Fruit fly (Drosophila melanogaster) whole organism, embryonic: Measurements from ENCODE around the gene arm.

Experiments
- Abd-B ChIP-seq: fragments of 200-800 bp; sonication (Bioruptor generic); optimal IDR thresholded peaks from 2 replicates; lab custom pipeline; 2018; ENCODE audit warnings: missing biosample characterization, mild to moderate bottlenecking, missing genetic modification characterization, moderate library complexity
- CG10267 ChIP-seq: fragments of 200-800 bp; sonication (Bioruptor generic); optimal IDR thresholded peaks from 2 replicates; lab custom pipeline; 2018; ENCODE audit warnings: missing biosample characterization, mild to moderate bottlenecking, missing genetic modification characterization, moderate library complexity
- CG10431 ChIP-seq: fragments of 200-800 bp; sonication (Bioruptor generic); optimal IDR thresholded peaks from 3 replicates; lab custom pipeline; 2018; ENCODE audit warnings: missing biosample characterization, mild to moderate bottlenecking, missing genetic modification characterization
- CG10565 ChIP-seq: fragments of 200-800 bp; sonication (Bioruptor generic); optimal IDR thresholded peaks from 3 replicates; lab custom pipeline; 2016; ENCODE audit warnings: missing biosample characterization, mild to moderate bottlenecking, missing genetic modification characterization
- CG12155 ChIP-seq: fragments of 200-800 bp; sonication (Bioruptor generic); optimal IDR thresholded peaks from 3 replicates; lab custom pipeline; 2016; ENCODE audit warnings: missing biosample characterization, missing genetic modification characterization
- CG15073 ChIP-seq: fragments of 200-800 bp; sonication (Bioruptor generic); optimal IDR thresholded peaks from 2 replicates; lab custom pipeline; 2016; ENCODE audit warnings: missing biosample characterization, missing genetic modification characterization
- CG16815 ChIP-seq: fragments of 200-800 bp; sonication (Bioruptor generic); optimal IDR thresholded peaks from 3 replicates; lab custom pipeline; 2017; ENCODE audit warnings: missing biosample characterization, mild to moderate bottlenecking, missing genetic modification characterization
- CG17186 ChIP-seq: fragments of 200-800 bp; sonication (Bioruptor generic); optimal IDR thresholded peaks from 3 replicates; lab custom pipeline; 2017; ENCODE audit warnings: missing biosample characterization, missing genetic modification reagents, missing genetic modification characterization
- CG18599 ChIP-seq: fragments of 200-800 bp; sonication (Bioruptor generic); optimal IDR thresholded peaks from 3 replicates; lab custom pipeline; 2017; ENCODE audit warnings: missing biosample characterization, missing genetic modification characterization, mild to moderate bottlenecking, moderate library complexity, missing genetic modification reagents
- CG2889 ChIP-seq: fragments of 200-800 bp; sonication (Bioruptor generic); IDR thresholded peaks from 3 replicates; pipeline ENCODE4 v1.3.6; 2022; ENCODE audit warnings: missing biosample characterization, missing genetic modification characterization
- CG30020 ChIP-seq: fragments of 200-800 bp; optimal IDR thresholded peaks from 2 replicates; lab custom pipeline; 2019; ENCODE audit warnings: missing biosample characterization, mild to moderate bottlenecking, missing genetic modification characterization, moderate library complexity
- CG30431 ChIP-seq: fragments of 200-800 bp; sonication (Bioruptor generic); optimal IDR thresholded peaks from 2 replicates; lab custom pipeline; 2017; ENCODE audit warnings: missing biosample characterization, missing genetic modification characterization
- CG3065 ChIP-seq: fragments of 200-800 bp; sonication (Bioruptor generic); optimal IDR thresholded peaks from 2 replicates; lab custom pipeline; 2016; ENCODE audit warnings: missing biosample characterization, missing genetic modification characterization
- CG34224 ChIP-seq: fragments of 200-800 bp; sonication (Bioruptor generic); IDR thresholded peaks from 3 replicates; pipeline ENCODE4 v1.3.6; 2022; ENCODE audit warnings: missing biosample characterization, missing genetic modification characterization; ENCODE audit not compliant: partially characterized antibody
- CG3847 ChIP-seq: fragments of 200-800 bp; sonication (Bioruptor generic); IDR thresholded peaks from 2 replicates; pipeline ENCODE4 v1.3.6; 2022; ENCODE audit warnings: missing biosample characterization, missing genetic modification characterization
- CG43689 ChIP-seq: fragments of 200-800 bp; sonication (Bioruptor generic); IDR thresholded peaks from 2 replicates; pipeline ENCODE4 v1.3.6; 2022; ENCODE audit warnings: missing biosample characterization, missing genetic modification characterization
- CG4424 ChIP-seq: fragments of 200-800 bp; sonication (Bioruptor generic); optimal IDR thresholded peaks from 3 replicates; lab custom pipeline; 2016; ENCODE audit warnings: missing biosample characterization, missing genetic modification characterization
- CG6689 ChIP-seq: fragments of 200-800 bp; sonication (Bioruptor generic); IDR thresholded peaks from 2 replicates; pipeline ENCODE4 v1.3.6; 2022; ENCODE audit warnings: missing biosample characterization, missing genetic modification characterization
- CG7556 ChIP-seq: fragments of 200-800 bp; sonication (Bioruptor generic); optimal IDR thresholded peaks from 2 replicates; lab custom pipeline; 2017; ENCODE audit warnings: missing biosample characterization, mild to moderate bottlenecking, missing genetic modification characterization
- Camta ChIP-seq: fragments of 200-800 bp; sonication (Bioruptor generic); optimal IDR thresholded peaks from 2 replicates; lab custom pipeline; 2016; ENCODE audit warnings: missing biosample characterization, missing genetic modification characterization
- D19B ChIP-seq: fragments of 200-800 bp; sonication (Bioruptor generic); optimal IDR thresholded peaks from 2 replicates; lab custom pipeline; 2017; ENCODE audit warnings: missing biosample characterization, mild to moderate bottlenecking, missing genetic modification characterization
- Dbx ChIP-seq: fragments of 200-800 bp; sonication (Bioruptor generic); IDR thresholded peaks from 3 replicates; pipeline ENCODE4 v1.3.6; 2022; ENCODE audit warnings: missing biosample characterization, missing genetic modification characterization
- Doc3 ChIP-seq: fragments of 200-800 bp; sonication (Bioruptor generic); IDR thresholded peaks from 3 replicates; pipeline ENCODE4 v1.3.6; 2022; ENCODE audit warnings: missing biosample characterization, missing genetic modification characterization; ENCODE audit not compliant: partially characterized antibody
- Dref ChIP-seq: fragments of 200-800 bp; sonication (Bioruptor generic); IDR thresholded peaks from 2 replicates; pipeline ENCODE4 v1.3.6; 2022; ENCODE audit warnings: missing biosample characterization, missing genetic modification characterization
- HLH3B ChIP-seq: fragments of 200-800 bp; sonication (Bioruptor generic); IDR thresholded peaks from 2 replicates; pipeline ENCODE4 v1.3.6; 2022; ENCODE audit warnings: missing biosample characterization, missing genetic modification characterization
- HLH4C ChIP-seq: fragments of 200-800 bp; sonication (Bioruptor generic); IDR thresholded peaks from 3 replicates; pipeline ENCODE4 v1.3.6; 2022; ENCODE audit warnings: missing biosample characterization, missing genetic modification characterization; ENCODE audit not compliant: partially characterized antibody
- Hand ChIP-seq: fragments of 200-800 bp; sonication (Bioruptor generic); optimal IDR thresholded peaks from 2 replicates; lab custom pipeline; 2017; ENCODE audit warnings: mild to moderate bottlenecking, missing biosample characterization, missing genetic modification reagents, missing genetic modification characterization
- Jarid2 ChIP-seq: fragments of 200-800 bp; sonication (Bioruptor generic); optimal IDR thresholded peaks from 3 replicates; lab custom pipeline; 2017; ENCODE audit warnings: mild to moderate bottlenecking, missing biosample characterization, missing genetic modification reagents, missing genetic modification characterization
- Lim3 ChIP-seq: fragments of 200-800 bp; sonication (Bioruptor generic); IDR thresholded peaks from 2 replicates; pipeline ENCODE4 v1.3.6; 2022; ENCODE audit warnings: missing biosample characterization, missing genetic modification characterization
- Optix ChIP-seq: fragments of 200-800 bp; sonication (Bioruptor generic); IDR thresholded peaks from 3 replicates; pipeline ENCODE4 v1.3.6; 2022; ENCODE audit warnings: missing biosample characterization, missing genetic modification characterization
- Rfx ChIP-seq: fragments of 200-800 bp; sonication (Bioruptor generic); IDR thresholded peaks from 2 replicates; pipeline ENCODE4 v1.3.6; 2022; ENCODE audit warnings: missing biosample characterization, missing genetic modification characterization
- Sox100B ChIP-seq: fragments of 200-800 bp; sonication (Bioruptor generic); optimal IDR thresholded peaks from 3 replicates; lab custom pipeline; 2018; ENCODE audit warnings: missing biosample characterization, mild to moderate bottlenecking, missing genetic modification characterization
- ab ChIP-seq: fragments of 200-800 bp; sonication (Bioruptor generic); optimal IDR thresholded peaks from 2 replicates; lab custom pipeline; 2016; ENCODE audit warnings: missing biosample characterization, missing genetic modification characterization
- bab2 ChIP-seq: fragments of 200-800 bp; sonication (Bioruptor generic); optimal IDR thresholded peaks from 2 replicates; lab custom pipeline; 2016; ENCODE audit warnings: missing biosample characterization, missing genetic modification characterization
- bowl ChIP-seq: fragments of 200-800 bp; sonication (Bioruptor generic); IDR thresholded peaks from 2 replicates; pipeline ENCODE4 v1.3.6; 2022; ENCODE audit warnings: missing biosample characterization, missing genetic modification characterization
- caup ChIP-seq: fragments of 200-800 bp; sonication (Bioruptor generic); optimal IDR thresholded peaks from 3 replicates; lab custom pipeline; 2017; ENCODE audit warnings: missing biosample characterization, mild to moderate bottlenecking, missing genetic modification characterization, moderate library complexity; ENCODE audit not compliant: severe bottlenecking
- chif ChIP-seq, 2 experiments: fragments of 200-800 bp; sonication (Bioruptor generic); optimal IDR thresholded peaks; 3 replicates each; lab custom pipeline; 2016; ENCODE audit warnings: missing biosample characterization in 2 of 2, missing genetic modification characterization in 2 of 2
- chn ChIP-seq: fragments of 200-800 bp; sonication (Bioruptor generic); optimal IDR thresholded peaks from 2 replicates; lab custom pipeline; 2016; ENCODE audit warnings: missing biosample characterization, missing genetic modification characterization
- crp ChIP-seq, 2 experiments: fragments of 200-800 bp; sonication (Bioruptor generic); optimal IDR thresholded peaks; 2 replicates in 1 of 2; 3 replicates in 1 of 2; lab custom pipeline; 2017; ENCODE audit warnings: missing biosample characterization in 2 of 2, missing genetic modification characterization in 2 of 2, mild to moderate bottlenecking in 1 of 2, moderate library complexity in 1 of 2
- eyg ChIP-seq: fragments of 200-800 bp; sonication (Bioruptor generic); optimal IDR thresholded peaks from 3 replicates; lab custom pipeline; 2016; ENCODE audit warnings: missing biosample characterization, missing genetic modification characterization
- fru ChIP-seq: fragments of >200 bp; optimal IDR thresholded peaks from 2 replicates; lab custom pipeline; 2017
- jigr1 ChIP-seq: fragments of 200-800 bp; sonication (Bioruptor generic); IDR thresholded peaks from 3 replicates; pipeline ENCODE4 v1.3.6; 2022; ENCODE audit warnings: missing biosample characterization, missing genetic modification characterization
- kah ChIP-seq: fragments of 200-800 bp; sonication (Bioruptor generic); optimal IDR thresholded peaks from 2 replicates; lab custom pipeline; 2018; ENCODE audit warnings: missing biosample characterization, mild to moderate bottlenecking, missing genetic modification characterization
- kay ChIP-seq: fragments of 200-800 bp; sonication (Bioruptor generic); optimal IDR thresholded peaks from 2 replicates; lab custom pipeline; 2016; ENCODE audit warnings: missing biosample characterization, missing genetic modification characterization
- lilli ChIP-seq: fragments of 200-800 bp; sonication (Bioruptor generic); optimal IDR thresholded peaks from 3 replicates; lab custom pipeline; 2016; ENCODE audit warnings: missing biosample characterization, missing genetic modification characterization
- prd ChIP-seq, 3 experiments: fragments of >200 bp in 2 of 3; fragments of 200-800 bp in 1 of 3; sonication (Bioruptor generic) in 1 of 3; optimal IDR thresholded peaks in 2 of 3; IDR thresholded peaks in 1 of 3; 2 replicates in 2 of 3; 3 replicates in 1 of 3; pipeline versions ENCODE4 v1.3.6 to Lab custom; 2017 to 2022; ENCODE audit warnings: missing biosample characterization in 1 of 3, missing genetic modification characterization in 1 of 3
- repo ChIP-seq: fragments of 200-800 bp; sonication (Bioruptor generic); optimal IDR thresholded peaks from 2 replicates; lab custom pipeline; 2016; ENCODE audit warnings: missing biosample characterization, missing genetic modification characterization
- tap ChIP-seq: fragments of 200-800 bp; optimal IDR thresholded peaks from 3 replicates; lab custom pipeline; 2019; ENCODE audit warnings: missing biosample characterization, mild to moderate bottlenecking, missing genetic modification characterization, moderate library complexity
- toy ChIP-seq: fragments of 200-800 bp; sonication (Bioruptor generic); IDR thresholded peaks from 2 replicates; pipeline ENCODE4 v1.3.6; 2022; ENCODE audit warnings: missing biosample characterization, missing genetic modification characterization
- trh ChIP-seq: fragments of 200-800 bp; sonication (Bioruptor generic); optimal IDR thresholded peaks from 2 replicates; lab custom pipeline; 2016; ENCODE audit warnings: missing biosample characterization, missing genetic modification characterization

The arm gene

dm6 chrX:1948508-1949065, 48.1 kb upstream of the arm start (continued):
- no peak for TF ChIP-seq CG15073
- TF ChIP-seq caup (GFP tag; lab: Kevin White, UChicago), result peak; percentile 52
- TF ChIP-seq crp (GFP tag; optimal IDR thresholded peaks at IDR 0.05; lab: Kevin White, UChicago), result no peak
- TF ChIP-seq Sox100B (GFP tag; lab: Kevin White, UChicago), result no peak
- peak; percentile 80 for TF ChIP-seq Rfx
- TF ChIP-seq jigr1, result no peak
- no peak for TF ChIP-seq CG43689 (GFP tag; lab: Robert Waterston, UW)
- TF ChIP-seq prd (optimal IDR thresholded peaks at IDR 0.05; lab: Kevin White, UChicago), result no peak
- peak; percentile 60; the same call in 2 of the 3 replicates for TF ChIP-seq prd (GFP tag; IDR thresholded peaks at IDR 0.05; lab: Robert Waterston, UW)
- TF ChIP-seq tap (tag; lab: Kevin White, UChicago), result no peak
- TF ChIP-seq D19B (GFP tag; lab: Kevin White, UChicago), result peak; percentile 66
- peak; percentile 12 for TF ChIP-seq bab2 (GFP tag; lab: Kevin White, UChicago)
- no peak for TF ChIP-seq Lim3 (GFP tag; lab: Robert Waterston, UW)
- TF ChIP-seq eyg (GFP tag; lab: Kevin White, UChicago), result no peak
- peak; percentile 50 for TF ChIP-seq Hand (GFP tag; lab: Kevin White, UChicago)
- no peak for TF ChIP-seq CG10267 (tag; lab: Kevin White, UChicago)
- no peak for TF ChIP-seq CG30020 (tag; lab: Kevin White, UChicago)
- TF ChIP-seq chif (GFP tag; optimal IDR thresholded peaks at IDR 0.05; lab: Kevin White, UChicago), result peak in 1 of 2 experiments; percentile 3
- TF ChIP-seq Jarid2 (GFP tag; lab: Kevin White, UChicago), result no peak
- TF ChIP-seq repo, result no peak
- TF ChIP-seq CG6689 (GFP tag; lab: Robert Waterston, UW), result peak; percentile 55
- no peak for TF ChIP-seq Doc3 (GFP tag; lab: Robert Waterston, UW)
- no peak for TF ChIP-seq Optix (GFP tag; lab: Robert Waterston, UW)
- TF ChIP-seq lilli (GFP tag; lab: Kevin White, UChicago), result peak; percentile 73
- TF ChIP-seq bowl (GFP tag; lab: Robert Waterston, UW), result no peak
- no peak for TF ChIP-seq CG17186 (GFP tag; lab: Kevin White, UChicago)
- no peak for TF ChIP-seq HLH3B (GFP tag; lab: Robert Waterston, UW)
- no peak for TF ChIP-seq CG10565 (GFP tag; lab: Kevin White, UChicago)
- no peak for TF ChIP-seq kah (GFP tag; lab: Kevin White, UChicago)
- TF ChIP-seq CG4424 (GFP tag; lab: Kevin White, UChicago), result peak; percentile 11
- TF ChIP-seq CG7556 (GFP tag; lab: Kevin White, UChicago), result peak; percentile 27

DNA sequence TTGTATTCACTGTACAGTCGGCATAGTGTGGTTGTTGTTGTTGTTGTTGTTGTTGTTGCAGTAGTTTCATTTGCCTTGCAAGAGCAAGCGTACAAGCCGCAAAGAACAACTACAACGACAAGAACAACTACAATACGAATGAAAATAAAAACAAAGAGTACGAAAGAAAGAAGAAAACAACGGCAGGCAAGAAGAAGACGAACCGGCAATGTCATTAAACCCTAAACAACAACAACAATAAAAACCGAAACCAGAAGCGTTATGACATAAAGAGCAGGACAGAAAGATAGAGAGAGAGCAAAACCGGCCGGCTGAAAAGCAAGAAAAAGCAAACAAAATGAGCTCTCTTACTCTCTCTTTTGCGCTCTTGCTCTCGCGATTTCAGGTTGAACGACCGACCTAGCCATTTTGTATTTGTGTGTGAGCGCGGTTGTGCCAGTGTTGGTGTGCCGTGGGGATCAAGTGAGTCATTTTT, 47.5 kb upstream of the arm start:
- TF ChIP-seq ab (GFP tag; lab: Kevin White, UChicago) (no peak), CG15073 (no peak), CG3847 (GFP tag; lab: Robert Waterston, UW) (no peak), kay (GFP tag; lab: Kevin White, UChicago) (peak; percentile 17), CG3065 (no peak), trh (GFP tag; lab: Kevin White, UChicago) (no peak), CG7556 (GFP tag; lab: Kevin White, UChicago) (peak; percentile 39), Camta (GFP tag; lab: Kevin White, UChicago) (no peak), CG16815 (GFP tag; lab: Kevin White, UChicago) (no peak), Dbx (GFP tag; lab: Robert Waterston, UW) (no peak), Dref (GFP tag; lab: Robert Waterston, UW) (no peak), D19B (GFP tag; lab: Kevin White, UChicago) (no peak), HLH4C (no peak), CG10431 (GFP tag; lab: Kevin White, UChicago) (peak; percentile 18), CG34224 (GFP tag; lab: Robert Waterston, UW) (0 out of 3 replicates have a peak, but pooled peaks have one; percentile 26), chn (GFP tag; lab: Kevin White, UChicago) (no peak), toy (no peak), CG30431 (GFP tag; lab: Kevin White, UChicago) (no peak), fru (lab: Kevin White, UChicago) (no peak), Abd-B (GFP tag; lab: Kevin White, UChicago) (no peak), CG12155 (no peak), CG2889 (no peak), CG18599 (no peak)
